Fruit fly (Drosophila melanogaster): ENCODE data around the gene sw.

Gene sw

dm6 chrX:20255977-20256376 is 19.8 kb upstream of the sw start:
- TF ChIP-seq sug (tag; optimal IDR thresholded peaks at IDR 0.05) (peak; percentile 20), grau (tag; optimal IDR thresholded peaks at IDR 0.05) (peak; percentile 52), Bgb (GFP tag; IDR thresholded peaks at IDR 0.05; ENCODE audit: partially characterized antibody) (0 out of 2 replicates have a peak, but pooled peaks have one; percentile 8), Kr (GFP tag; optimal IDR thresholded peaks at IDR 0.05) (no peak)

- TF ChIP-seq CG31365 (tag; optimal IDR thresholded peaks at IDR 0.05) (peak; percentile 94), CG12104 (GFP tag; optimal IDR thresholded peaks at IDR 0.05) (no peak), crol (GFP tag; IDR thresholded peaks at IDR 0.05) (0 out of 2 replicates have a peak, but pooled peaks have one; percentile 30), zfh2 (GFP tag; optimal IDR thresholded peaks at IDR 0.05) (no peak), Hr78 (GFP tag; optimal IDR thresholded peaks at IDR 0.05) (no peak), crp (GFP tag; optimal IDR thresholded peaks at IDR 0.05) (peak in 1 of 2 experiments; percentile 36), Doc2 (GFP tag; IDR thresholded peaks at IDR 0.05) (no peak), pb (GFP tag; optimal IDR thresholded peaks at IDR 0.05) (no peak), stwl (tag; optimal IDR thresholded peaks at IDR 0.05) (peak; percentile 33), cas (GFP tag; IDR thresholded peaks at IDR 0.05) (no peak), CG8290 (GFP tag; optimal IDR thresholded peaks at IDR 0.05) (peak; percentile 53), CG8290 (tag; optimal IDR thresholded peaks at IDR 0.05) (peak; percentile 30 to 33), chinmo (GFP tag; IDR thresholded peaks at IDR 0.05; ENCODE audit: partially characterized antibody) (0 out of 4 replicates have a peak, but pooled peaks have one; percentile 21), oc (tag; optimal IDR thresholded peaks at IDR 0.05) (no peak), maf-S (GFP tag; optimal IDR thresholded peaks at IDR 0.05) (no peak), sd (tag; optimal IDR thresholded peaks at IDR 0.05) (peak; percentile 58), CG18599 (GFP tag; optimal IDR thresholded peaks at IDR 0.05) (no peak), Dref (GFP tag; IDR thresholded peaks at IDR 0.05) (0 out of 2 replicates have a peak, but pooled peaks have one; percentile 42), kay (GFP tag; optimal IDR thresholded peaks at IDR 0.05) (peak; percentile 79), Dfd (GFP tag; optimal IDR thresholded peaks at IDR 0.05) (peak in 1 of 2 experiments; percentile 74), CG14667 (GFP tag; IDR thresholded peaks at IDR 0.05) (no peak), CG7372 (GFP tag; IDR thresholded peaks at IDR 0.05) (no peak), ci (GFP tag; IDR thresholded peaks at IDR 0.05) (no peak), Blimp-1 (GFP tag; optimal IDR thresholded peaks at IDR 0.05) (no peak), usp (GFP tag; optimal IDR thresholded peaks at IDR 0.05) (no peak), cg (GFP tag; optimal IDR thresholded peaks at IDR 0.05) (peak; percentile 82), crc (GFP tag; optimal IDR thresholded peaks at IDR 0.05) (no peak), MESR4 (GFP tag; optimal IDR thresholded peaks at IDR 0.05) (peak; percentile 39), bbx (GFP tag; IDR thresholded peaks at IDR 0.05; ENCODE audit: partially characterized antibody) (0 out of 2 replicates have a peak, but pooled peaks have one; percentile 6), D19B (GFP tag; optimal IDR thresholded peaks at IDR 0.05) (no peak), CG3065 (GFP tag; optimal IDR thresholded peaks at IDR 0.05) (peak; percentile 82), sens (GFP tag) (peak; percentile 63), CG8478 (optimal IDR thresholded peaks at IDR 0.05) (peak; percentile 89)
Measured at dm6 chrX:20251586-20252160, 15.5 kb upstream of the sw start.

dm6 chrX:20251069-20251468 is 14.9 kb upstream of the sw start, which contains the start of the genes CG17068 and Rab10:
CG17068 (minus strand) TSS chrX:20251093.
Rab10 (plus strand) TSS chrX:20251338.
- TF ChIP-seq unc-4 (GFP tag; IDR thresholded peaks at IDR 0.05; ENCODE audit: partially characterized antibody) (peak; percentile 94), CG2678 (tag; optimal IDR thresholded peaks at IDR 0.05) (no peak), bigmax (GFP tag; optimal IDR thresholded peaks at IDR 0.05) (no peak), CG32767 (GFP tag; IDR thresholded peaks at IDR 0.05) (no peak), disco-r (GFP tag; optimal IDR thresholded peaks at IDR 0.05) (no peak), CG5245 (GFP tag; optimal IDR thresholded peaks at IDR 0.05) (no peak), CG12299 (tag; optimal IDR thresholded peaks at IDR 0.05) (peak; percentile 16), cas (GFP tag; IDR thresholded peaks at IDR 0.05) (no peak), Lpt (GFP tag; optimal IDR thresholded peaks at IDR 0.05) (no peak), repo (GFP tag; optimal IDR thresholded peaks at IDR 0.05) (no peak), Asciz (GFP tag; optimal IDR thresholded peaks at IDR 0.05) (no peak), onecut (GFP tag; IDR thresholded peaks at IDR 0.05) (no peak), CG4854 (GFP tag; optimal IDR thresholded peaks at IDR 0.05) (no peak), Dbx (GFP tag; IDR thresholded peaks at IDR 0.05) (no peak), Lhr (GFP tag; optimal IDR thresholded peaks at IDR 0.05) (no peak)

Data from whole organism, embryonic.